Worm (Caenorhabditis elegans) whole organism, L2 larva: ENCODE data around the gene F40F9.10.

ENCODE experiments used
- aly-2 ChIP-seq: fragments of 150-350 bp; optimal IDR thresholded peaks from 2 replicates; lab custom pipeline; 2014; ENCODE audit warnings: missing biosample characterization, missing genetic modification characterization
- elt-1 ChIP-seq: fragments of 150-350 bp; optimal IDR thresholded peaks from 2 replicates; lab custom pipeline; 2014; ENCODE audit warnings: missing biosample characterization, missing genetic modification characterization
- fos-1 ChIP-seq: fragments of 150-350 bp; optimal IDR thresholded peaks from 2 replicates; lab custom pipeline; 2014; ENCODE audit warnings: missing biosample characterization, missing genetic modification characterization
- nhr-77 ChIP-seq: fragments of 150-350 bp; optimal IDR thresholded peaks from 2 replicates; lab custom pipeline; 2014; ENCODE audit warnings: missing biosample characterization, missing genetic modification characterization

DNA sequence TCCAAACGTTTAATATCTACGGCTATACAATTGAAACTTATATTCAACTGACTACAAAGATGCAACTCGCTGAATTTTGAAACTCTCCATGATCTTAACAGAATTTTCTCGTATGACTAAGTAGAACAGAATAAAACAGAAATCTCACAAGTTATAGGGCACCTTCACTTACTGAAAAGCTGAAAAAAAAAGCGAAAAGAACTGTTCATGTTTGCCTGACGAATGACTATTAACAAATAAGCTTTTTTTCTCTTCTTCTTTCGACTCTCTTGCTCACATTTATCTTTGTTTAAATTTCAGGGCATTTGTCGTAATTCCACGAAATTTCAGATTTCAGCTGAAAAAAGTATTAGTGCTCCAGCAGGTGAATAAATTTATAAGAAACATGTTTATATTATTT lies 10.7 kb downstream of the F40F9.10 start, which contains the start of gene xbx-6:
- TF ChIP-seq fos-1 (no peak), aly-2 (tag; lab: Kevin White, UChicago) (no peak), elt-1 (tag; lab: Kevin White, UChicago) (no peak), nhr-77 (tag; lab: Kevin White, UChicago) (no peak)
